Fruit fly (Drosophila melanogaster): ENCODE results near the gene CG31231.

dm6 chr3R:18628311-18628811 lies 36.8 kb upstream of the CG31231 start:
- TF ChIP-seq CrebA (GFP tag; optimal IDR thresholded peaks at IDR 0.05; ENCODE audit: borderline replicate concordance) (peak; percentile 18), sage (GFP tag; optimal IDR thresholded peaks at IDR 0.05) (no peak), woc (GFP tag; optimal IDR thresholded peaks at IDR 0.05) (no peak), br (GFP tag; optimal IDR thresholded peaks at IDR 0.05) (no peak), Vsx2 (GFP tag; optimal IDR thresholded peaks at IDR 0.05; ENCODE audit: partially characterized antibody) (peak; percentile 48), Sp1 (GFP tag; optimal IDR thresholded peaks at IDR 0.05) (no peak), fru (GFP tag; optimal IDR thresholded peaks at IDR 0.05) (no peak)

Measured in whole organism, wandering third instar larva.